Worm (Caenorhabditis elegans): ENCODE results near the gene best-7.
"Not testable (repeated sequence)": the region's sequence is repeated elsewhere in the genome, so short reads cannot be mapped to it uniquely, and the experiment has no call there.

DNA sequence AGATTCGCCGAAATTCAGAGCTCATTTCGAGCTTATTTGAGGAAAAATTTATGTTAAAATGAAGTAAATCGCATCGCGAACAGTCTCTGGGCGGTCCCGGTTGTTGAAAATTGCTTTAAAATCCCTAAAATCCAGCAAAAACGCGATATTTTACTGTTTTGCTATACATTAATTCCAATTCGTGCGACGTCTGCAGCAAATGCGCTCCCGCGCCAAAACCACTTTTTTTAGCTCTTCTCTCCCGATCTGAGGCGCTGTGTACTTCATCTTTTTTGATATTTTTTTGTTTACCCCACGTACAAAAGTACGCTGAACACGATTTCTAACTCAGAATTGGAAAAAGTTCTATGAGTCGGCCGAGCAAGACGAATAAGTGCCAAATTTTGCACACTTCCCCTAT, 31.1 kb downstream of the best-7 start, which contains the start of gene R07H5.16:
- TF ChIP-seq nhr-11, ets-4, pha-4, F13H6.1, tbx-7, elt-2, dve-1, rnt-1 (tag; optimal IDR thresholded peaks at IDR 0.05): not testable (repeated sequence)
- TF ChIP-seq ceh-31 (tag; optimal IDR thresholded peaks at IDR 0.05) = peak; percentile 12

Data from whole organism, late embryonic.